Worm (Caenorhabditis elegans) whole organism, L1 larva: Measurements from ENCODE around the gene mpdu-1.

Source experiments
- C04F5.9 ChIP-seq: sonication (generic microtip); optimal IDR thresholded peaks from 2 replicates; lab custom pipeline; 2016; ENCODE audit warnings: missing genetic modification characterization, missing compliant biosample characterization
- C16A3.4 ChIP-seq: fragments of 150-350 bp; optimal IDR thresholded peaks from 2 replicates; lab custom pipeline; 2014; ENCODE audit warnings: missing biosample characterization, missing genetic modification characterization
- aha-1 ChIP-seq: fragments of 150-350 bp; optimal IDR thresholded peaks from 2 replicates; lab custom pipeline; 2014; ENCODE audit warnings: missing biosample characterization, missing genetic modification characterization
- alr-1 ChIP-seq: fragments of 200-800 bp; sonication (Bioruptor generic); optimal IDR thresholded peaks from 2 replicates; lab custom pipeline; 2018; ENCODE audit warnings: borderline replicate concordance, mild to moderate bottlenecking, missing genetic modification characterization, missing compliant biosample characterization
- blmp-1 ChIP-seq: fragments of 150-350 bp; optimal IDR thresholded peaks from 2 replicates; lab custom pipeline; 2014; ENCODE audit warnings: missing biosample characterization, missing genetic modification characterization
- ceh-63 ChIP-seq: fragments of 200-800 bp; sonication (Bioruptor generic); optimal IDR thresholded peaks from 2 replicates; lab custom pipeline; 2018; ENCODE audit warnings: mild to moderate bottlenecking, missing genetic modification characterization, missing compliant biosample characterization
- ceh-8 ChIP-seq: fragments of 200-800 bp; sonication (Bioruptor generic); optimal IDR thresholded peaks from 2 replicates; lab custom pipeline; 2018; ENCODE audit warnings: mild to moderate bottlenecking, missing genetic modification characterization, moderate library complexity, missing compliant biosample characterization
- ces-1 ChIP-seq: fragments of 150-350 bp; optimal IDR thresholded peaks from 2 replicates; lab custom pipeline; 2014; ENCODE audit warnings: missing biosample characterization, missing genetic modification reagents, missing genetic modification characterization
- efl-1 ChIP-seq, 4 experiments: fragments of 150-350 bp; optimal IDR thresholded peaks in 3 of 4; peaks in 1 of 4; 1 replicate in 1 of 4; 2 replicates in 3 of 4; lab custom pipeline; 2014; ENCODE audit warnings: missing biosample characterization in 2 of 4, missing genetic modification characterization in 2 of 4, missing genetic modification reagents in 2 of 4
- egl-13 ChIP-seq: sonication (generic microtip); optimal IDR thresholded peaks from 2 replicates; lab custom pipeline; 2016; ENCODE audit warnings: missing genotype, missing genetic modification reagents, missing genetic modification characterization, missing compliant biosample characterization
- egl-27 ChIP-seq, 2 experiments: fragments of 150-350 bp in 1 of 2; sonication (generic microtip); optimal IDR thresholded peaks; 3 replicates each; lab custom pipeline; 2017 to 2018; ENCODE audit warnings: missing biosample characterization in 2 of 2, missing genetic modification characterization in 2 of 2, missing genetic modification reagents in 2 of 2
- elt-3 ChIP-seq, 6 experiments: fragments of 150-350 bp in 1 of 6; sonication (generic microtip); optimal IDR thresholded peaks; 2 replicates each; lab custom pipeline; 2017 to 2018; ENCODE audit warnings: missing biosample characterization in 6 of 6, missing genetic modification characterization in 6 of 6, inconsistent platforms in 1 of 6
- ets-5 ChIP-seq: fragments of 200-800 bp; sonication (Bioruptor generic); IDR thresholded peaks from 2 replicates; pipeline ENCODE4 v1.3.6; 2022; ENCODE audit warnings: missing genetic modification characterization, missing compliant biosample characterization
- fkh-4 ChIP-seq: sonication (generic microtip); optimal IDR thresholded peaks from 2 replicates; lab custom pipeline; 2016; ENCODE audit warnings: missing compliant biosample characterization, missing genetic modification characterization, borderline replicate concordance
- fkh-8 ChIP-seq: sonication (generic microtip); optimal IDR thresholded peaks from 2 replicates; lab custom pipeline; 2016; ENCODE audit warnings: mild to moderate bottlenecking, missing genetic modification characterization, missing compliant biosample characterization
- hlh-17 ChIP-seq: fragments of 200-800 bp; sonication (Bioruptor generic); optimal IDR thresholded peaks from 2 replicates; lab custom pipeline; 2018; ENCODE audit warnings: missing genetic modification characterization, mild to moderate bottlenecking, missing compliant biosample characterization, moderate library complexity, borderline replicate concordance
- hlh-4 ChIP-seq: sonication (generic microtip); optimal IDR thresholded peaks from 2 replicates; lab custom pipeline; 2016; ENCODE audit warnings: mild to moderate bottlenecking, missing genetic modification characterization, missing compliant biosample characterization
- hpl-2 ChIP-seq: fragments of 150-350 bp; optimal IDR thresholded peaks from 2 replicates; lab custom pipeline; 2014; ENCODE audit warnings: missing biosample characterization, missing genetic modification reagents, missing genetic modification characterization
- isw-1 ChIP-seq: fragments of 200-800 bp; sonication (Bioruptor generic); IDR thresholded peaks from 2 replicates; pipeline ENCODE4 v1.3.6; 2022; ENCODE audit warnings: missing genetic modification characterization, missing compliant biosample characterization
- jun-1 ChIP-seq: fragments of 150-350 bp; optimal IDR thresholded peaks from 2 replicates; lab custom pipeline; 2014; ENCODE audit warnings: missing biosample characterization, missing genetic modification reagents, missing genetic modification characterization
- lin-14 ChIP-seq: fragments of 200-800 bp; sonication (Bioruptor generic); optimal IDR thresholded peaks from 2 replicates; lab custom pipeline; 2018; ENCODE audit warnings: mild to moderate bottlenecking, missing genetic modification characterization, moderate library complexity, missing compliant biosample characterization
- lin-15B ChIP-seq: fragments of 150-350 bp; sonication (generic microtip); optimal IDR thresholded peaks from 3 replicates; lab custom pipeline; 2014; ENCODE audit warnings: missing biosample characterization, missing genetic modification characterization
- lin-39 ChIP-seq: fragments of 150-350 bp; optimal IDR thresholded peaks from 2 replicates; lab custom pipeline; 2014; ENCODE audit warnings: missing biosample characterization, missing genetic modification reagents, missing genetic modification characterization
- lsy-2 ChIP-seq, 2 experiments: fragments of 150-350 bp; optimal IDR thresholded peaks; 2 replicates each; lab custom pipeline; 2014; ENCODE audit warnings: missing biosample characterization in 2 of 2, missing genetic modification characterization in 2 of 2
- mab-9 ChIP-seq: fragments of 200-800 bp; sonication (Bioruptor generic); IDR thresholded peaks from 2 replicates; pipeline ENCODE4 v1.3.6; 2022; ENCODE audit warnings: missing genetic modification reagents, missing genetic modification characterization, missing compliant biosample characterization
- mdl-1 ChIP-seq, 2 experiments: fragments of 150-350 bp; optimal IDR thresholded peaks; 2 replicates each; lab custom pipeline; 2014 to 2017; ENCODE audit warnings: missing biosample characterization in 2 of 2, missing genetic modification characterization in 2 of 2, inconsistent platforms in 1 of 2
- nhr-12 ChIP-seq: sonication (generic microtip); optimal IDR thresholded peaks from 2 replicates; lab custom pipeline; 2017; ENCODE audit warnings: missing biosample characterization, missing genetic modification characterization
- nhr-19 ChIP-seq: fragments of 200-800 bp; sonication (Bioruptor generic); conservative IDR thresholded peaks from 2 replicates; pipeline ENCODE4 v1.3.6; 2022; ENCODE audit warnings: missing genetic modification characterization, missing compliant biosample characterization
- nhr-20 ChIP-seq: sonication (generic microtip); optimal IDR thresholded peaks from 2 replicates; lab custom pipeline; 2016; ENCODE audit warnings: mild to moderate bottlenecking, missing genetic modification characterization, missing compliant biosample characterization
- nhr-237 ChIP-seq: fragments of 150-350 bp; optimal IDR thresholded peaks from 2 replicates; lab custom pipeline; 2014; ENCODE audit warnings: missing biosample characterization, missing genetic modification characterization
- nhr-47 ChIP-seq: sonication (generic microtip); optimal IDR thresholded peaks from 2 replicates; lab custom pipeline; 2016; ENCODE audit warnings: mild to moderate bottlenecking, missing genetic modification characterization, moderate library complexity, missing compliant biosample characterization
- nhr-71 ChIP-seq: sonication (generic microtip); optimal IDR thresholded peaks from 2 replicates; lab custom pipeline; 2016; ENCODE audit warnings: mild to moderate bottlenecking, missing genetic modification characterization, moderate library complexity, missing compliant biosample characterization
- nhr-76 ChIP-seq: sonication (generic microtip); optimal IDR thresholded peaks from 2 replicates; lab custom pipeline; 2017; ENCODE audit warnings: missing biosample characterization, missing genetic modification characterization
- nhr-84 ChIP-seq: sonication (generic microtip); optimal IDR thresholded peaks from 2 replicates; lab custom pipeline; 2017; ENCODE audit warnings: missing biosample characterization, missing genetic modification characterization
- nhr-85 ChIP-seq: sonication (generic microtip); peaks from one replicate; lab custom pipeline; 2016; ENCODE audit warnings: missing genetic modification characterization, inconsistent platforms, missing compliant biosample characterization
- nhr-90 ChIP-seq: sonication (generic microtip); optimal IDR thresholded peaks from 2 replicates; lab custom pipeline; 2016; ENCODE audit warnings: mild to moderate bottlenecking, missing genetic modification characterization, missing compliant biosample characterization; ENCODE audit not compliant: poor library complexity
- pag-3 ChIP-seq: sonication (generic microtip); optimal IDR thresholded peaks from 2 replicates; lab custom pipeline; 2017; ENCODE audit warnings: missing genetic modification characterization, mild to moderate bottlenecking, missing compliant biosample characterization, antibody characterized with exemption, borderline replicate concordance; ENCODE audit not compliant: insufficient read depth
- pqm-1 ChIP-seq: sonication (generic microtip); optimal IDR thresholded peaks from 3 replicates; lab custom pipeline; 2017; ENCODE audit warnings: missing biosample characterization, missing genetic modification characterization
- snpc-4 ChIP-seq: fragments of 150-350 bp; optimal IDR thresholded peaks from 2 replicates; lab custom pipeline; 2014; ENCODE audit warnings: missing biosample characterization, missing genetic modification characterization
- snu-23 ChIP-seq: sonication (generic microtip); optimal IDR thresholded peaks from 2 replicates; lab custom pipeline; 2016; ENCODE audit warnings: missing genetic modification characterization, missing compliant biosample characterization
- sox-4 ChIP-seq: sonication (generic microtip); optimal IDR thresholded peaks from 2 replicates; lab custom pipeline; 2016; ENCODE audit warnings: missing genetic modification characterization, missing compliant biosample characterization
- sup-37 ChIP-seq: fragments of 200-800 bp; sonication (Bioruptor generic); optimal IDR thresholded peaks from 2 replicates; lab custom pipeline; 2018; ENCODE audit warnings: mild to moderate bottlenecking, missing genetic modification characterization, missing compliant biosample characterization
- swsn-7 ChIP-seq: sonication (generic microtip); optimal IDR thresholded peaks from 2 replicates; lab custom pipeline; 2016; ENCODE audit warnings: missing genetic modification characterization, missing compliant biosample characterization
- tbx-2 ChIP-seq: sonication (generic microtip); optimal IDR thresholded peaks from 2 replicates; lab custom pipeline; 2016; ENCODE audit warnings: missing genetic modification characterization, missing compliant biosample characterization
- tlp-1 ChIP-seq: fragments of 150-350 bp; optimal IDR thresholded peaks from 2 replicates; lab custom pipeline; 2014; ENCODE audit warnings: missing biosample characterization, missing genetic modification characterization
- unc-86 ChIP-seq: sonication (generic microtip); optimal IDR thresholded peaks from 2 replicates; lab custom pipeline; 2016; ENCODE audit warnings: missing genetic modification characterization, missing compliant biosample characterization
- unc-98 ChIP-seq: fragments of 200-800 bp; sonication (Bioruptor generic); IDR thresholded peaks from 2 replicates; pipeline ENCODE4 v1.3.6; 2022; ENCODE audit warnings: missing genetic modification characterization, missing compliant biosample characterization
- zip-4 ChIP-seq: fragments of 200-800 bp; sonication (Bioruptor generic); optimal IDR thresholded peaks from 2 replicates; lab custom pipeline; 2018; ENCODE audit warnings: mild to moderate bottlenecking, missing genetic modification characterization, moderate library complexity, missing compliant biosample characterization
- ztf-11 ChIP-seq, 2 experiments: sonication (generic microtip); optimal IDR thresholded peaks; 2 replicates each; lab custom pipeline; 2016 to 2017; ENCODE audit warnings: missing genetic modification characterization in 2 of 2, missing biosample characterization in 1 of 2, missing compliant biosample characterization in 1 of 2

mpdu-1 gene

ce11 chrV:8359113-8359564, at the start of gene mpdu-1 (continued):
- TF ChIP-seq nhr-76 (tag; lab: Kevin White, UChicago) (no peak), nhr-20 (tag; lab: Kevin White, UChicago) (peak; percentile 78), lin-14 (GFP tag; lab: Kevin White, UChicago) (no peak), nhr-12 (tag; lab: Kevin White, UChicago) (no peak), nhr-84 (no peak), hlh-4 (tag; lab: Kevin White, UChicago) (no peak), mab-9 (no peak), egl-13 (tag; lab: Kevin White, UChicago) (peak; percentile 39), C16A3.4 (tag; lab: Kevin White, UChicago) (peak; percentile 79), ceh-8 (GFP tag; lab: Kevin White, UChicago) (peak; percentile 8), nhr-237 (tag; lab: Kevin White, UChicago) (no peak), aha-1 (tag; lab: Kevin White, UChicago) (no peak), zip-4 (GFP tag; lab: Kevin White, UChicago) (peak; percentile 3), hlh-17 (GFP tag; lab: Kevin White, UChicago) (no peak), unc-86 (tag; lab: Kevin White, UChicago) (peak; percentile 30), C04F5.9 (no peak), ets-5 (GFP tag; lab: Robert Waterston, UW) (no peak), jun-1 (tag; lab: Kevin White, UChicago) (no peak), pqm-1 (tag; lab: Kevin White, UChicago) (no peak), egl-27 (tag; optimal IDR thresholded peaks at IDR 0.05; lab: Kevin White, UChicago) (no peak), nhr-47 (peak; percentile 76), mdl-1 (tag; optimal IDR thresholded peaks at IDR 0.05; lab: Kevin White, UChicago) (peak in 1 of 2 experiments; percentile 23), pag-3 (tag; lab: Kevin White, UChicago) (no peak), lsy-2 (tag; optimal IDR thresholded peaks at IDR 0.05; lab: Kevin White, UChicago) (peak; percentile 82 to 83), fkh-4 (tag; lab: Kevin White, UChicago) (no peak), alr-1 (no peak), lin-39 (tag; lab: Kevin White, UChicago) (peak; percentile 61), snu-23 (GFP tag; lab: Kevin White, UChicago) (peak; percentile 76), ces-1 (GFP tag; lab: Kevin White, UChicago) (no peak), lin-15B (tag; lab: Kevin White, UChicago) (peak; percentile 8), tbx-2 (tag; lab: Kevin White, UChicago) (peak; percentile 74)

- TF ChIP-seq snpc-4 (tag; lab: Kevin White, UChicago) (no peak), aha-1 (tag; lab: Kevin White, UChicago) (no peak), tlp-1 (no peak), nhr-20 (tag; lab: Kevin White, UChicago) (peak; percentile 65), lsy-2 (tag; optimal IDR thresholded peaks at IDR 0.05; lab: Kevin White, UChicago) (peak in 1 of 2 experiments; percentile 19), efl-1 (optimal IDR thresholded peaks at IDR 0.05; lab: Kevin White, UChicago) (no peak), efl-1 (GFP tag; optimal IDR thresholded peaks at IDR 0.05 in 1 of 2; lab: Kevin White, UChicago) (no peak), unc-98 (GFP tag; lab: Robert Waterston, UW) (no peak), isw-1 (GFP tag; lab: Robert Waterston, UW) (no peak), ceh-63 (no peak), hpl-2 (GFP tag; lab: Kevin White, UChicago) (no peak), lin-14 (GFP tag; lab: Kevin White, UChicago) (peak; percentile 88), blmp-1 (tag; lab: Kevin White, UChicago) (peak; percentile 77), nhr-71 (peak; percentile 30), fkh-4 (tag; lab: Kevin White, UChicago) (no peak), elt-3 (tag; optimal IDR thresholded peaks at IDR 0.05; lab: Kevin White, UChicago) (peak in 2 of 6 experiments; percentile 47 to 70), mab-9 (no peak), nhr-85 (tag; lab: Kevin White, UChicago) (peak; percentile 92), sup-37 (no peak), ces-1 (GFP tag; lab: Kevin White, UChicago) (no peak), nhr-19 (GFP tag; lab: Robert Waterston, UW) (no peak), swsn-7 (tag; lab: Kevin White, UChicago) (no peak), nhr-90 (tag; lab: Kevin White, UChicago) (peak; percentile 27), egl-13 (tag; lab: Kevin White, UChicago) (no peak), sox-4 (tag; lab: Kevin White, UChicago) (no peak), ztf-11 (tag; optimal IDR thresholded peaks at IDR 0.05; lab: Kevin White, UChicago) (no peak), nhr-47 (no peak), fkh-8 (tag; lab: Kevin White, UChicago) (no peak), nhr-12 (tag; lab: Kevin White, UChicago) (no peak), C16A3.4 (tag; lab: Kevin White, UChicago) (peak; percentile 27), lin-15B (tag; lab: Kevin White, UChicago) (no peak)
Observed at ce11 chrV:8406911-8407310, 47.9 kb upstream of the mpdu-1 start.
